Worm (Caenorhabditis elegans) whole organism, late embryonic: ENCODE data around the gene lips-3.
A peak's percentile ranks its signal among the peaks of the same experiment; 100 is the strongest.

Experiments used
- C38D4.7 ChIP-seq: fragments of 200-800 bp; sonication (Bioruptor generic); optimal IDR thresholded peaks from 2 replicates; lab custom pipeline; 2018; ENCODE audit warnings: mild to moderate bottlenecking, missing genetic modification characterization, moderate library complexity, missing compliant biosample characterization
- F13H6.1 ChIP-seq: sonication (generic microtip); optimal IDR thresholded peaks from 2 replicates; lab custom pipeline; 2016; ENCODE audit warnings: missing genetic modification characterization, missing compliant biosample characterization
- K09A11.1 ChIP-seq: sonication (generic microtip); optimal IDR thresholded peaks from 2 replicates; lab custom pipeline; 2017; ENCODE audit warnings: antibody characterized with exemption, mild to moderate bottlenecking, missing genetic modification characterization, missing compliant biosample characterization; ENCODE audit not compliant: insufficient read depth
- T23F11.4 ChIP-seq: fragments of 200-800 bp; sonication (Bioruptor generic); optimal IDR thresholded peaks from 2 replicates; lab custom pipeline; 2018; ENCODE audit warnings: mild to moderate bottlenecking, missing genetic modification characterization, missing compliant biosample characterization
- Y22D7AL.16 ChIP-seq: sonication (generic microtip); optimal IDR thresholded peaks from 2 replicates; lab custom pipeline; 2016; ENCODE audit warnings: missing genetic modification characterization, missing compliant biosample characterization
- ahr-1 ChIP-seq: sonication (generic microtip); optimal IDR thresholded peaks from 2 replicates; lab custom pipeline; 2016; ENCODE audit warnings: missing genetic modification characterization, missing compliant biosample characterization
- ama-1 ChIP-seq: fragments of 150-350 bp; optimal IDR thresholded peaks from 2 replicates; lab custom pipeline; 2014
- ceh-14 ChIP-seq: sonication (generic microtip); optimal IDR thresholded peaks from 2 replicates; lab custom pipeline; 2016; ENCODE audit warnings: missing genotype, missing genetic modification characterization, missing compliant biosample characterization
- ceh-22 ChIP-seq: sonication (generic microtip); optimal IDR thresholded peaks from 2 replicates; lab custom pipeline; 2017; ENCODE audit warnings: missing biosample characterization, missing genetic modification characterization
- ceh-24 ChIP-seq: sonication (generic microtip); optimal IDR thresholded peaks from 2 replicates; lab custom pipeline; 2016; ENCODE audit warnings: mild to moderate bottlenecking, missing genetic modification characterization, missing compliant biosample characterization
- ceh-30 ChIP-seq: fragments of 150-350 bp; optimal IDR thresholded peaks from 2 replicates; lab custom pipeline; 2014; ENCODE audit warnings: missing biosample characterization, missing genetic modification characterization
- ceh-31 ChIP-seq: sonication (generic microtip); optimal IDR thresholded peaks from 2 replicates; lab custom pipeline; 2016; ENCODE audit warnings: missing genetic modification characterization, missing compliant biosample characterization
- ceh-6 ChIP-seq: fragments of 200-800 bp; sonication (Bioruptor generic); optimal IDR thresholded peaks from 2 replicates; lab custom pipeline; 2018; ENCODE audit warnings: mild to moderate bottlenecking, missing genetic modification characterization, missing compliant biosample characterization
- dmd-4 ChIP-seq: sonication (generic microtip); optimal IDR thresholded peaks from 2 replicates; lab custom pipeline; 2016; ENCODE audit warnings: borderline replicate concordance, missing genetic modification characterization, missing compliant biosample characterization
- dve-1 ChIP-seq: sonication (generic microtip); optimal IDR thresholded peaks from 2 replicates; lab custom pipeline; 2017; ENCODE audit warnings: antibody characterized with exemption, mild to moderate bottlenecking, missing genetic modification characterization, missing compliant biosample characterization
- elt-2 ChIP-seq: sonication (generic microtip); optimal IDR thresholded peaks from 2 replicates; lab custom pipeline; 2016; ENCODE audit warnings: missing genetic modification reagents, missing genetic modification characterization, missing compliant biosample characterization
- elt-4 ChIP-seq: sonication (generic microtip); optimal IDR thresholded peaks from 2 replicates; lab custom pipeline; 2016; ENCODE audit warnings: missing genetic modification characterization, missing compliant biosample characterization
- ets-4 ChIP-seq: sonication (generic microtip); optimal IDR thresholded peaks from 2 replicates; lab custom pipeline; 2016; ENCODE audit warnings: missing genetic modification characterization, missing compliant biosample characterization
- eyg-1 ChIP-seq: sonication (generic microtip); optimal IDR thresholded peaks from 2 replicates; lab custom pipeline; 2016; ENCODE audit warnings: missing genotype, missing genetic modification characterization, missing compliant biosample characterization
- fkh-10 ChIP-seq: fragments of 150-350 bp; optimal IDR thresholded peaks from 2 replicates; lab custom pipeline; 2014; ENCODE audit warnings: missing biosample characterization, missing genetic modification reagents, missing genetic modification characterization
- gmeb-2 ChIP-seq: sonication (generic microtip); optimal IDR thresholded peaks from 2 replicates; lab custom pipeline; 2016; ENCODE audit warnings: missing genetic modification characterization, inconsistent platforms, missing compliant biosample characterization
- hlh-30 ChIP-seq: sonication (generic microtip); optimal IDR thresholded peaks from 2 replicates; lab custom pipeline; 2017; ENCODE audit warnings: antibody characterized with exemption, missing genetic modification characterization, missing compliant biosample characterization; ENCODE audit not compliant: insufficient read depth
- lim-6 ChIP-seq: sonication (generic microtip); optimal IDR thresholded peaks from 2 replicates; lab custom pipeline; 2016; ENCODE audit warnings: missing genetic modification characterization, missing compliant biosample characterization
- lin-11 ChIP-seq: fragments of 200-800 bp; sonication (Bioruptor generic); optimal IDR thresholded peaks from 2 replicates; lab custom pipeline; 2018; ENCODE audit warnings: mild to moderate bottlenecking, missing genetic modification characterization, missing compliant biosample characterization
- madf-2 ChIP-seq: sonication (generic microtip); optimal IDR thresholded peaks from 2 replicates; lab custom pipeline; 2017; ENCODE audit warnings: missing genetic modification characterization, missing compliant biosample characterization
- odd-2 ChIP-seq: sonication (generic microtip); optimal IDR thresholded peaks from 2 replicates; lab custom pipeline; 2017; ENCODE audit warnings: antibody characterized with exemption, mild to moderate bottlenecking, missing genetic modification characterization, missing compliant biosample characterization
- pros-1 ChIP-seq: fragments of 150-350 bp; optimal IDR thresholded peaks from 2 replicates; lab custom pipeline; 2014; ENCODE audit warnings: missing biosample characterization, missing genetic modification reagents, missing genetic modification characterization
- ref-2 ChIP-seq: sonication (generic microtip); optimal IDR thresholded peaks from 2 replicates; lab custom pipeline; 2016; ENCODE audit warnings: missing genetic modification characterization, missing compliant biosample characterization
- rnt-1 ChIP-seq: sonication (generic microtip); optimal IDR thresholded peaks from 2 replicates; lab custom pipeline; 2016; ENCODE audit warnings: missing genetic modification characterization, missing compliant biosample characterization
- sox-2 ChIP-seq: fragments of 200-800 bp; sonication (Bioruptor generic); IDR thresholded peaks from 2 replicates; pipeline ENCODE4 v1.3.6; 2022; ENCODE audit warnings: missing genetic modification reagents, missing genetic modification characterization, missing compliant biosample characterization
- sox-4 ChIP-seq: sonication (generic microtip); optimal IDR thresholded peaks from 2 replicates; lab custom pipeline; 2017; ENCODE audit warnings: mild to moderate bottlenecking, missing genetic modification characterization, inconsistent platforms, missing compliant biosample characterization
- syd-9 ChIP-seq: sonication (generic microtip); optimal IDR thresholded peaks from 2 replicates; lab custom pipeline; 2016; ENCODE audit warnings: mild to moderate bottlenecking, missing genetic modification characterization, moderate library complexity, missing compliant biosample characterization
- tbx-2 ChIP-seq: sonication (generic microtip); optimal IDR thresholded peaks from 2 replicates; lab custom pipeline; 2016; ENCODE audit warnings: missing genetic modification characterization, missing compliant biosample characterization
- tbx-7 ChIP-seq: sonication (generic microtip); optimal IDR thresholded peaks from 2 replicates; lab custom pipeline; 2016; ENCODE audit warnings: missing genotype, missing genetic modification characterization, missing compliant biosample characterization
- unc-42 ChIP-seq: sonication (generic microtip); optimal IDR thresholded peaks from 2 replicates; lab custom pipeline; 2016; ENCODE audit warnings: missing genotype, missing genetic modification characterization, missing compliant biosample characterization
- unc-55 ChIP-seq: sonication (generic microtip); optimal IDR thresholded peaks from 2 replicates; lab custom pipeline; 2017; ENCODE audit warnings: missing biosample characterization, missing genetic modification reagents, missing genetic modification characterization
- ztf-16 ChIP-seq: sonication (generic microtip); optimal IDR thresholded peaks from 2 replicates; lab custom pipeline; 2017; ENCODE audit warnings: missing genetic modification characterization, missing compliant biosample characterization

lips-3 gene

DNA sequence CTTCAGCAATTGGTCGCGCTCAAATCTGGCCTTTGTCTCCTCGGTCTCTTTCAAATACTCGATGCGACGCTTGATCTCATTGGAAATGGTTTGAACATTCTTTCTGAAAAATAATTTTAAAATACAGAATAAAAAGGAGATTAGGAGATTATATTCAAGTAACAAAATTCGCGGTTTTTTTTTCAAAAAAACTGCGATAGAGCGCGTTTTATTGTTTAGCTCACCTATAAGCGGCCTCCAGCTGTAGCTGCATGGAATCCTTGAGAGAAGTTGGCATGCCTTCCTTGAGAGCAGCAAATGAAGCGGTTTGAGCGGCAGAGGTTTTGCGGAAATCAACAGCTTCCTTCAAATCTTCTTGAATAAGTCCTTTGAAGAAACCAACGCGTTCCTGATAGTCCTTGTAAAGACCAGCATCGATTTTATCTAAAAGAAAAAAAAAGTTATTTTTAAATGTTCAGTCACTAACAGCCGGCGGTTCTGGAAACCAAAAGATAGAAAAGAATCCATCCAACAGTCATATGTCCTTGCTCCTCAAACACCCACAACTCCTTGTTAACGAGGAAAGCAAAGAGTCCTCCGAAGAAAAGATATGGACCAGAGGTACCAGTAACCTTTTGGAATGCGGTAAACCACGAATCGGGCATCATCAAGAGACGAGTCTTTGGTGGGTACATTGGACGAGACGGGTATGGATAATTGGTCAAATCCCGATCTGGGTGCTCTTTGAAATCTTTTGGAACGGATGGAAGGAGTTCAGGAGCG, 21.4 kb upstream of the lips-3 start:
- no peak for TF ChIP-seq unc-42 (tag; lab: Kevin White, UChicago)
- no peak for TF ChIP-seq ceh-24 (tag; lab: Kevin White, UChicago)
- no peak for TF ChIP-seq ceh-30 (tag; lab: Kevin White, UChicago)
- TF ChIP-seq ref-2 (tag; lab: Kevin White, UChicago), result no peak
- no peak for TF ChIP-seq fkh-10 (GFP tag; lab: Kevin White, UChicago)
- TF ChIP-seq ahr-1, result no peak
- TF ChIP-seq odd-2, result no peak
- TF ChIP-seq sox-4 (tag; lab: Kevin White, UChicago), result no peak
- no peak for TF ChIP-seq sox-2
- TF ChIP-seq elt-4 (tag; lab: Kevin White, UChicago), result no peak
- TF ChIP-seq tbx-7 (tag; lab: Kevin White, UChicago), result no peak

DNA sequence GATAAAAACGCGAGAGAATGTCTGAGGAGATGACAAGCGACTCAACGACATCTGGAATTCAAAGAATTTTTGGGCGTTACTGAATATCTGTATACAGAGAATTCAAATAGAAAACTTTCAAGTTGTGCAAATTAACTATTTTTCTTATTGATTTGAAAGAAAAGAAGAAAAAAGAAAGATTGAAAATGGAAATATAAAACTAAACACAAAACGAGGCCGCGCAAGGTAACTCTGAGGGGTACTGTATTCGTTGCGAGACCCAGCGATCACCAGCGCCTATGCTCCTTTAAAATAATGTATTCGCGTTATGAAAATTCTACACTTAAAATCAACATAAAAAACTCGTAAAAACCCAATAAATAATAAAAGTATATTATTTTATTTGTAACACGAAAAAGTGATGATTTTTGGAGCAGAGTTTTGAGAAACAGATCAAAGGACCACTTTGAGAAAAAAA, 20.5 kb upstream of the lips-3 start, which contains the start of gene asb-1:
TSS of gene asb-1 (minus strand) at position 51 of the 457 bp plus-strand sequence.
- TF ChIP-seq elt-4 (tag; lab: Kevin White, UChicago), result no peak
- no peak for TF ChIP-seq K09A11.1 (tag; lab: Kevin White, UChicago)
- TF ChIP-seq ama-1 (lab: Kevin White, UChicago), result no peak
- TF ChIP-seq ets-4 (tag; lab: Kevin White, UChicago), result no peak
- no peak for TF ChIP-seq tbx-2 (tag; lab: Kevin White, UChicago)
- no peak for TF ChIP-seq eyg-1 (tag; lab: Kevin White, UChicago)
- TF ChIP-seq F13H6.1 (tag; lab: Kevin White, UChicago), result no peak
- TF ChIP-seq ceh-22 (tag; lab: Kevin White, UChicago), result no peak
- no peak for TF ChIP-seq dve-1 (tag; lab: Kevin White, UChicago)
- no peak for TF ChIP-seq T23F11.4 (GFP tag; lab: Kevin White, UChicago)
- no peak for TF ChIP-seq ceh-6 (GFP tag; lab: Kevin White, UChicago)
- no peak for TF ChIP-seq C38D4.7
- no peak for TF ChIP-seq ceh-31 (tag; lab: Kevin White, UChicago)
- TF ChIP-seq pros-1 (tag; lab: Kevin White, UChicago), result no peak
- no peak for TF ChIP-seq syd-9 (tag; lab: Kevin White, UChicago)
- TF ChIP-seq gmeb-2 (tag; lab: Kevin White, UChicago), result no peak
- TF ChIP-seq ztf-16, result no peak
- TF ChIP-seq rnt-1, result no peak
- TF ChIP-seq dmd-4 (tag; lab: Kevin White, UChicago), result no peak
- TF ChIP-seq madf-2, result no peak
- TF ChIP-seq, all 69 proteins: peak for 0

DNA sequence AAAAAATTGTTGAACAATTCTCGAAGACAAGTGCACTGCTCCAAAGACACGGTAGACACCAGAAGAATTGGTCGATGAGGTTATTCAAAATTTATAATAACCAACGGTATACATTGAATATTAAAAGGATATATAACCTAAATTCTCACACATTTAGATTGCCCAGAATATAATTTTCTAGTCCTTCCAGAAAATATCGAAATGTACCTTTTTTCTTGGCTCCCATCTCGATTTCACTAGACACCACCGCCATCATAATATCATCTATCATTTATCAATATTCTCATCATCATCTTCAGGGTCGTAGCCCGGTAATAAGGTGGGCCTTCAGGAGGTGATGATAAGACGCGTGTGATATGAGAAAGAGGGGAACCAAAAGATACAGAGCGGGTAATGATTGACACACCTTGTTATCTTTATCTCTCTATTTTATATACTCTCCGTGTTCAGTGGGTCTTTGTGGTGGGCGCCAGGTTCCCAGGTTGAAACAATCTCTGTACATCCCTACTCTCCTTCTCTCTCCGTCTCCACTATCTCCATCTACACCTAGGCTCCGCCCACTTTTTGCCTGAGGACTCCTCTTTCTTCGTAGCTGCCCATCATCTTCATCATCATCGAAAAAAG, 16.1 kb upstream of the lips-3 start, which contains the start of gene mab-21:
TSS of gene mab-21 (plus strand) at position 615 of the 624 bp plus-strand sequence.
- TF ChIP-seq lin-11 (tag; lab: Kevin White, UChicago) (no peak), ceh-22 (tag; lab: Kevin White, UChicago) (no peak), hlh-30 (tag; lab: Kevin White, UChicago) (no peak), lim-6 (no peak), unc-55 (GFP tag; lab: Kevin White, UChicago) (peak; percentile 25), Y22D7AL.16 (tag; lab: Kevin White, UChicago) (no peak), C38D4.7 (no peak), ref-2 (tag; lab: Kevin White, UChicago) (no peak), fkh-10 (GFP tag; lab: Kevin White, UChicago) (no peak), elt-2 (tag; lab: Kevin White, UChicago) (peak; percentile 70), ceh-14 (tag; lab: Kevin White, UChicago) (no peak), odd-2 (no peak)
- TF ChIP-seq, all 69 proteins: peak for 2
